Worm (Caenorhabditis elegans): ENCODE data around the gene T01D1.3.

- no peak for TF ChIP-seq aly-2 (tag; optimal IDR thresholded peaks at IDR 0.05)
- no peak for TF ChIP-seq F13H6.1 (tag; optimal IDR thresholded peaks at IDR 0.05)
- no peak for TF ChIP-seq ama-1 (optimal IDR thresholded peaks at IDR 0.05)
Observed at ce11 chrII:135166-135565, 40.6 kb downstream of the T01D1.3 start, which contains the start of gene K10B4.1.

Measured in whole organism, L2 larva.